Fruit fly (Drosophila melanogaster): ENCODE results near the gene CG11309.

The CG11309 gene

DNA sequence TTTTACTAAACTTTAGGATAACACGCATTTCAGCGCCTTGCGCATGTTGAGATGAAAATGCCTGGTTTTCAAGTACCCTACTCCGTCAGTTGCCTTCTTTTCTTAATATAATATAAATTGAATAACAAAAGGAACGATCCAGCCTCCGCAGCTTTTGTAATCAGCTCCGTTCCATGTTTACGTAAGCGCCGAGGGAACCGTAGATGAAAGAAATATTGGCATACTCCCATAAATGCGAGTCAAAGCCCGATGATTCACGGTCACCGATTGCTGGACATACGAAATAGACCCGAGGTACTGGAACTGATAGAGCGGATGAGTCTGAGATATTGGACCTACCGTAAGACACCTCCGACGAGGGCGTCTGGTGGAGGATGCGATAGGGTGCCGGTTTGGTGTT lies 38.1 kb upstream of the CG11309 start:
- TF ChIP-seq CG7101 (tag; optimal IDR thresholded peaks at IDR 0.05) (no peak), CG14711 (tag; optimal IDR thresholded peaks at IDR 0.05) (no peak), kay (GFP tag; ENCODE audit: borderline replicate concordance) (no peak), cic (GFP tag; optimal IDR thresholded peaks at IDR 0.05) (no peak), CG7045 (GFP tag; optimal IDR thresholded peaks at IDR 0.05) (no peak), Clk (GFP tag; optimal IDR thresholded peaks at IDR 0.05) (no peak), Crg-1 (GFP tag; optimal IDR thresholded peaks at IDR 0.05) (no peak), CG11617 (GFP tag; optimal IDR thresholded peaks at IDR 0.05) (no peak), CG1620 (GFP tag; optimal IDR thresholded peaks at IDR 0.05) (no peak), Mnt (GFP tag; optimal IDR thresholded peaks at IDR 0.05) (no peak), Hr96 (GFP tag; optimal IDR thresholded peaks at IDR 0.05) (no peak), toe (GFP tag; optimal IDR thresholded peaks at IDR 0.05) (no peak), pad (GFP tag; optimal IDR thresholded peaks at IDR 0.05) (no peak), CG33017 (tag; optimal IDR thresholded peaks at IDR 0.05) (no peak), CG5204 (GFP tag; optimal IDR thresholded peaks at IDR 0.05) (no peak), ovo (GFP tag; optimal IDR thresholded peaks at IDR 0.05) (no peak), cnc (optimal IDR thresholded peaks at IDR 0.05) (no peak), tj (GFP tag; optimal IDR thresholded peaks at IDR 0.05) (no peak), CG12768 (GFP tag; optimal IDR thresholded peaks at IDR 0.05) (no peak), bab1 (GFP tag; optimal IDR thresholded peaks at IDR 0.05) (no peak)

dm6 chr3L:21334999-21335631 lies 30.7 kb upstream of the CG11309 start, which contains the start of gene Tsr1:
Tsr1 (plus strand) TSS chr3L:21335215.
- TF ChIP-seq Mnt (GFP tag; optimal IDR thresholded peaks at IDR 0.05) (peak; percentile 97), CG12768 (GFP tag; optimal IDR thresholded peaks at IDR 0.05) (no peak)

DNA sequence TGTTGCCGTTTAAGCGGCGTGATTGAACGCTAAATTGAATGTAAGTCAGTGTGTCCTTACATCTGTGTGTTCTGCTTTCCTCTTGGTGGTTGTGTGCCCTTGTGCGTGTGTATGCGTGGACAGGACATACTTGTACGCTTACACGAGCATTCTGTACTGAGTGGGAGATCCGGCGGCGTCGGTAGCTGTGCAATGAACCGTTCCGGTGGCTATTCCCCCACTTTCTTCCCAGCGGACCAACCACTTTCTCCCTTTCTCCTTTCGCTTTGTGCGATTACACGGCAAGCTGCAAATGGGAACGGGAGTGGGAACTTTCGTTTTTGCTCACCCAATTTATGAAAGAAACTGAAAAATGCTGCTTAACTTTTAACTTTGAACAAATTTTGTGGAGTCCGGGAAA lies 20.3 kb upstream of the CG11309 start:
- TF ChIP-seq pad (GFP tag; optimal IDR thresholded peaks at IDR 0.05) (no peak), CG11617 (GFP tag; optimal IDR thresholded peaks at IDR 0.05) (no peak), cnc (optimal IDR thresholded peaks at IDR 0.05) (no peak), Mnt (GFP tag; optimal IDR thresholded peaks at IDR 0.05) (no peak), CG12768 (GFP tag; optimal IDR thresholded peaks at IDR 0.05) (no peak), bab1 (GFP tag; optimal IDR thresholded peaks at IDR 0.05) (no peak), CG7045 (GFP tag; optimal IDR thresholded peaks at IDR 0.05) (no peak), ovo (GFP tag; optimal IDR thresholded peaks at IDR 0.05) (no peak), Crg-1 (GFP tag; optimal IDR thresholded peaks at IDR 0.05) (no peak), Hr96 (GFP tag; optimal IDR thresholded peaks at IDR 0.05) (no peak), tj (GFP tag; optimal IDR thresholded peaks at IDR 0.05) (no peak), CG1620 (GFP tag; optimal IDR thresholded peaks at IDR 0.05) (no peak), kay (GFP tag; ENCODE audit: borderline replicate concordance) (no peak), CG33017 (tag; optimal IDR thresholded peaks at IDR 0.05) (no peak)

DNA sequence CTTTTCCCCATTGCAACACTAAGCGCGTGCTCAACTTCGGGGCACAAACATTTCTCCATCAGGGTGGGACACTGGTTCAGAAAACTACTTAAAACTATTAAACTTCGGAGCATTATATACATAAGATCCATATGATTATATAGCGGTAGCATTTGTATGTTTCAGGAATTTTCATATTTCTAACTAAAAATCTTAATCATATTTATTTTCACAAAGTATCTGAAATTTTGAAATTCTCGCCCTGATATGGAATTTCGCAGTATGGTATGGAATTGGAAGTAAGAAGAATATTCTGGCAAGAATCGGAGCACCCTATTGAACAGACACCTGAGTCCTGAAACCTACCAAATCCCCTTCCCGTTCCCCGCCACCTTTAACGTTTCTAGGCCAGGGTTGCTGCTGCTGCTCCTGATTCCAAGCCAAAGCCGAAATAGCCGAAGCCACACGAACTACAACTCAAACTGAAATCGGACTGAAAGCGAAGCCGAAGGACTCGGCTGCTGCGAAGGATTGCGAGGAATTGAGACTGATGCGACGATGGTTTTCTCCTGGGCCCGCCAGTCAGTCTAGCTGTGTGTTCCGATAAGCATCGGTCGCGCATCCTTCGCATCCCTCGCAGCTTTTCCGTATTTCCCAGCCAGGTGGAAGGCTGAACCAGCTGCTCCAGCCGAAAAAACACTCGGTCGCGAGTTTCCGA lies 17.5 kb upstream of the CG11309 start:
- TF ChIP-seq kay (GFP tag; ENCODE audit: borderline replicate concordance) = no peak
- no peak for TF ChIP-seq tj (GFP tag; optimal IDR thresholded peaks at IDR 0.05)
- peak; percentile 43 for TF ChIP-seq CG11617 (GFP tag; optimal IDR thresholded peaks at IDR 0.05)
- TF ChIP-seq cic (GFP tag; optimal IDR thresholded peaks at IDR 0.05) = no peak
- TF ChIP-seq Clk (GFP tag; optimal IDR thresholded peaks at IDR 0.05) = peak; percentile 71
- no peak for TF ChIP-seq Mnt (GFP tag; optimal IDR thresholded peaks at IDR 0.05)
- TF ChIP-seq Hr96 (GFP tag; optimal IDR thresholded peaks at IDR 0.05) = peak; percentile 47
- TF ChIP-seq CG1620 (GFP tag; optimal IDR thresholded peaks at IDR 0.05) = no peak
- TF ChIP-seq bab1 (GFP tag; optimal IDR thresholded peaks at IDR 0.05) = no peak
- no peak for TF ChIP-seq ovo (GFP tag; optimal IDR thresholded peaks at IDR 0.05)
- TF ChIP-seq toe (GFP tag; optimal IDR thresholded peaks at IDR 0.05) = peak; percentile 62
- peak; percentile 71 for TF ChIP-seq CG5204 (GFP tag; optimal IDR thresholded peaks at IDR 0.05)
- TF ChIP-seq CG33017 (tag; optimal IDR thresholded peaks at IDR 0.05) = peak; percentile 76
- peak; percentile 1 for TF ChIP-seq pad (GFP tag; optimal IDR thresholded peaks at IDR 0.05)
- TF ChIP-seq CG7045 (GFP tag; optimal IDR thresholded peaks at IDR 0.05) = peak; percentile 85
- TF ChIP-seq CG14711 (tag; optimal IDR thresholded peaks at IDR 0.05) = no peak
- peak; percentile 83 for TF ChIP-seq CG12768 (GFP tag; optimal IDR thresholded peaks at IDR 0.05)
- no peak for TF ChIP-seq cnc (optimal IDR thresholded peaks at IDR 0.05)
- no peak for TF ChIP-seq Crg-1 (GFP tag; optimal IDR thresholded peaks at IDR 0.05)
- peak; percentile 57 for TF ChIP-seq CG7101 (tag; optimal IDR thresholded peaks at IDR 0.05)

DNA sequence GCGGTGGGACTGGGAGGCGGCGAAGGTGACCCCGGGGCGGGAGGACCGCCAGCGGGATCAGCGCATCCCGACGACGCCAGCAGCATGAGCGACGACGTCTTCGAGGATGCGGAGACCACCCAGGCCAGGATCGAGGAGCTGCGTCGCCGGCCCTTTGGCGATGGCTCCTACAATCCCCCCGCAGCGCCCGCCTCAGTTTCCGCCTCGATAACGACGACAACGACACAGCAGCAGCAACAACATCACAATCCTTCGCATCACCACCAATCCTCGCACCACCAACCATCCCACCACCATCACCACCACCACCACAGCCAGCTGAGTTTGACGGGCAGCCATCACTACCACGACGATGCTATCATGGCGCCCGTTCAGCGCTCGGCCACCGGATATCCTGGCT lies 15.5 kb upstream of the CG11309 start:
- no peak for TF ChIP-seq ovo (GFP tag; optimal IDR thresholded peaks at IDR 0.05)
- no peak for TF ChIP-seq Clk (GFP tag; optimal IDR thresholded peaks at IDR 0.05)
- no peak for TF ChIP-seq CG5204 (GFP tag; optimal IDR thresholded peaks at IDR 0.05)
- no peak for TF ChIP-seq CG11617 (GFP tag; optimal IDR thresholded peaks at IDR 0.05)

- TF ChIP-seq bab1 (GFP tag; optimal IDR thresholded peaks at IDR 0.05) (no peak), pad (GFP tag; optimal IDR thresholded peaks at IDR 0.05) (peak; percentile 0)
These were observed 15.0 kb upstream of the CG11309 start for dm6 chr3L:21319313-21319907.
